Fruit fly (Drosophila melanogaster): ENCODE results near the gene SmB.

Gene SmB

DNA sequence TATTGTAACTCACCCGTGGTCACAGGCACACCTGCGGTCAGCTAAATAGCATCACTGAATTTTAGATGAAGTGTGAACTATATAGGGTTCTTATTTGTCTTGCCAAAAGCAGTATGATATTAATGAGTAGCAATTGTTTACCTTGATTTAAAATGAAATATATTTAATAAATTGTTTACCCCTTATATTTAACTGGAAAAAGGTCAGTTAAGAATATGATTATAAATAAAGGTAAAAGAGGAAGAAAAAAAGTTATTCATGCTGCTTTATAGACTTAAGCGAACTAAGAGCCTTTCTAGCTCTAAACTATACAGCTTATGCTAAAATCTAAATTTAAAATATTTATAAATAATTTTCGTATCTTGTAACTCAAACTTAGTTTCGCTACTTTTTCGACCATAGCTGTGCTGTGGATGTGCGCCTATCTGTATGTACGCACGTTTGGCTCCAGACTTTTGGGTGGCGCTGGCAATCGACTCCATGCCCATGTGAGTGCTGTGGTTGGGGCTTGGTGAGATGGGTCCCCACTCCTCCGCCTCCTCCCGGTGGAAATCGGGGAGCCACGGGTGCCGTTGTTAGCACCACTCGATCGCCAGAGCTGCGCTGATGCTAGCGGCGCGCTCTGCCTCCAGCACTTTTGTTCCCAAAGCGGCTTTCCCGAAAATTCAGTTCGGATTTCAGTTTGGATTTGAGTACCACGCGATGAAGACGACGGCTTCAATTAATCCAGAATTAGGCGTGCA lies 15.8 kb upstream of the SmB start, which contains the start of gene loh (continued):
- peak; percentile 51 for TF ChIP-seq PHDP (tag; optimal IDR thresholded peaks at IDR 0.05)
- no peak for TF ChIP-seq slou (GFP tag; optimal IDR thresholded peaks at IDR 0.05)
- peak; percentile 55 for TF ChIP-seq tio (GFP tag; optimal IDR thresholded peaks at IDR 0.05)
- no peak for TF ChIP-seq fd64A (GFP tag; optimal IDR thresholded peaks at IDR 0.05)
- peak in 1 of 2 experiments; percentile 79 for TF ChIP-seq Hr51 (GFP tag; optimal IDR thresholded peaks at IDR 0.05)
- TF ChIP-seq E2f2 (GFP tag; IDR thresholded peaks at IDR 0.05) = peak; percentile 30; the same call in 1 of the 2 replicates
- TF ChIP-seq BEAF-32 (GFP tag; optimal IDR thresholded peaks at IDR 0.05) = no peak
- peak; percentile 43 for TF ChIP-seq CG18476 (GFP tag; optimal IDR thresholded peaks at IDR 0.05)
- no peak for TF ChIP-seq Atf6 (GFP tag; IDR thresholded peaks at IDR 0.05)
- TF ChIP-seq vfl (GFP tag; optimal IDR thresholded peaks at IDR 0.05) = no peak
- TF ChIP-seq GATAe (GFP tag; conservative IDR thresholded peaks at IDR 0.05) = no peak
- TF ChIP-seq CG6254 (GFP tag; optimal IDR thresholded peaks at IDR 0.05) = no peak
- TF ChIP-seq dmrt11E (tag; optimal IDR thresholded peaks at IDR 0.05) = peak; percentile 35
- TF ChIP-seq dysf (GFP tag; IDR thresholded peaks at IDR 0.05) = no peak; the same call in 1 of the 3 replicates
- peak; percentile 38 for TF ChIP-seq Spps (tag; optimal IDR thresholded peaks at IDR 0.05)
- TF ChIP-seq CG1603 (tag; optimal IDR thresholded peaks at IDR 0.05) = peak; percentile 18
- peak; percentile 24 for TF ChIP-seq fd3F (GFP tag; optimal IDR thresholded peaks at IDR 0.05)
- peak; percentile 65; the same call in 2 of the 3 replicates for TF ChIP-seq ci (GFP tag; IDR thresholded peaks at IDR 0.05)
- no peak for TF ChIP-seq hkb (optimal IDR thresholded peaks at IDR 0.05)
- TF ChIP-seq hkb (GFP tag; IDR thresholded peaks at IDR 0.05) = peak; percentile 50; the same call in 1 of the 2 replicates
- no peak for TF ChIP-seq bab2 (GFP tag; optimal IDR thresholded peaks at IDR 0.05)
- no peak for TF ChIP-seq CG5953 (GFP tag; IDR thresholded peaks at IDR 0.05)
- peak; percentile 10 for TF ChIP-seq CG6683 (GFP tag; optimal IDR thresholded peaks at IDR 0.05)
- TF ChIP-seq wdn (GFP tag; IDR thresholded peaks at IDR 0.05) = no peak
- TF ChIP-seq NK7.1 (GFP tag; optimal IDR thresholded peaks at IDR 0.05) = no peak
- peak; percentile 79 for TF ChIP-seq gem (tag; optimal IDR thresholded peaks at IDR 0.05)
- no peak for TF ChIP-seq D (optimal IDR thresholded peaks at IDR 0.05)
- peak; percentile 74 for TF ChIP-seq D (GFP tag; optimal IDR thresholded peaks at IDR 0.05)
- TF ChIP-seq CG11696 (GFP tag; IDR thresholded peaks at IDR 0.05) = peak; percentile 75
- TF ChIP-seq trh (GFP tag; optimal IDR thresholded peaks at IDR 0.05) = peak; percentile 7
- TF ChIP-seq esg (GFP tag; conservative IDR thresholded peaks at IDR 0.05) = peak; percentile 25; the same call in 1 of the 2 replicates
- no peak for TF ChIP-seq sc (optimal IDR thresholded peaks at IDR 0.05)
- TF ChIP-seq sc (GFP tag; optimal IDR thresholded peaks at IDR 0.05) = peak; percentile 44
- TF ChIP-seq CG12299 (tag; optimal IDR thresholded peaks at IDR 0.05) = peak; percentile 42
- peak; percentile 49 for TF ChIP-seq CG12104 (GFP tag; optimal IDR thresholded peaks at IDR 0.05)
- peak; percentile 23 for TF ChIP-seq CG6765 (GFP tag; optimal IDR thresholded peaks at IDR 0.05)
- 0 out of 2 replicates have a peak, but pooled peaks have one; percentile 23 for TF ChIP-seq peb (GFP tag; IDR thresholded peaks at IDR 0.05)
- peak; percentile 50 for TF ChIP-seq CG3281 (GFP tag; optimal IDR thresholded peaks at IDR 0.05)
- TF ChIP-seq sug (tag; optimal IDR thresholded peaks at IDR 0.05) = peak; percentile 48
- peak; percentile 48 for TF ChIP-seq CG6854 (GFP tag; optimal IDR thresholded peaks at IDR 0.05)
- no peak for TF ChIP-seq fru (optimal IDR thresholded peaks at IDR 0.05)
- 0 out of 2 replicates have a peak, but pooled peaks have one; percentile 45 for TF ChIP-seq HLH3B (GFP tag; IDR thresholded peaks at IDR 0.05)
- peak; percentile 10 for TF ChIP-seq CG15696 (tag; optimal IDR thresholded peaks at IDR 0.05)
- peak; percentile 73 for TF ChIP-seq CG13424 (tag; optimal IDR thresholded peaks at IDR 0.05)
- no peak for TF ChIP-seq Oaz (GFP tag; IDR thresholded peaks at IDR 0.05)
- TF ChIP-seq CG30020 (tag; optimal IDR thresholded peaks at IDR 0.05) = peak; percentile 38
- peak; percentile 46 for TF ChIP-seq BtbVII (GFP tag; optimal IDR thresholded peaks at IDR 0.05)
- TF ChIP-seq Neu2 (GFP tag; optimal IDR thresholded peaks at IDR 0.05; ENCODE audit: borderline replicate concordance) = no peak
- TF ChIP-seq croc (GFP tag; conservative IDR thresholded peaks at IDR 0.05) = peak; percentile 33; the same call in 2 of the 3 replicates
- no peak for TF ChIP-seq YL-1 (GFP tag; optimal IDR thresholded peaks at IDR 0.05)
